Fruit fly (Drosophila melanogaster): Measurements from ENCODE around the gene CG9040.

dm6 chr3L:13957789-13958188, 29.9 kb upstream of the CG9040 start:
- no peak for TF ChIP-seq CG6654 (GFP tag; optimal IDR thresholded peaks at IDR 0.05)
- no peak for TF ChIP-seq Lpt (GFP tag; optimal IDR thresholded peaks at IDR 0.05)
- no peak for TF ChIP-seq dan (GFP tag; IDR thresholded peaks at IDR 0.05)
- TF ChIP-seq zfh2 (GFP tag; optimal IDR thresholded peaks at IDR 0.05): no peak
- no peak for TF ChIP-seq so (GFP tag; IDR thresholded peaks at IDR 0.05)
- TF ChIP-seq CG13775 (GFP tag; optimal IDR thresholded peaks at IDR 0.05): no peak
- no peak for TF ChIP-seq Doc2 (GFP tag; IDR thresholded peaks at IDR 0.05)
- TF ChIP-seq pros (GFP tag; optimal IDR thresholded peaks at IDR 0.05): no peak
- TF ChIP-seq CG12942 (GFP tag; optimal IDR thresholded peaks at IDR 0.05): no peak
- TF ChIP-seq Taf1 (GFP tag; IDR thresholded peaks at IDR 0.05): no peak
- TF ChIP-seq CG9437 (GFP tag; optimal IDR thresholded peaks at IDR 0.05): no peak
